Worm (Caenorhabditis elegans) whole organism, L2 larva: ENCODE data around the gene stg-2.

Experiments
- ZK546.5 ChIP-seq: sonication (generic microtip); optimal IDR thresholded peaks from 2 replicates; lab custom pipeline; 2017; ENCODE audit warnings: missing biosample characterization, missing genetic modification characterization
- aly-2 ChIP-seq: fragments of 150-350 bp; optimal IDR thresholded peaks from 2 replicates; lab custom pipeline; 2014; ENCODE audit warnings: missing biosample characterization, missing genetic modification characterization
- blmp-1 ChIP-seq: sonication (generic microtip); optimal IDR thresholded peaks from 2 replicates; lab custom pipeline; 2017; ENCODE audit warnings: missing genetic modification characterization, mild to moderate bottlenecking, missing compliant biosample characterization, antibody characterized with exemption, moderate library complexity; ENCODE audit not compliant: insufficient read depth
- ceh-16 ChIP-seq: fragments of 150-350 bp; optimal IDR thresholded peaks from 2 replicates; lab custom pipeline; 2014; ENCODE audit warnings: missing biosample characterization, missing genetic modification characterization
- ceh-82 ChIP-seq: fragments of 150-350 bp; optimal IDR thresholded peaks from 2 replicates; lab custom pipeline; 2014; ENCODE audit warnings: missing biosample characterization, missing genetic modification characterization
- crh-2 ChIP-seq: sonication (generic microtip); optimal IDR thresholded peaks from 2 replicates; lab custom pipeline; 2017; ENCODE audit warnings: missing biosample characterization, missing genetic modification characterization
- dmd-4 ChIP-seq: sonication (generic microtip); optimal IDR thresholded peaks from 2 replicates; lab custom pipeline; 2017; ENCODE audit warnings: missing biosample characterization, missing genetic modification characterization
- elt-1 ChIP-seq: fragments of 150-350 bp; optimal IDR thresholded peaks from 2 replicates; lab custom pipeline; 2014; ENCODE audit warnings: missing biosample characterization, missing genetic modification characterization
- elt-3 ChIP-seq: sonication (generic microtip); optimal IDR thresholded peaks from 2 replicates; lab custom pipeline; 2017; ENCODE audit warnings: missing biosample characterization, missing genetic modification characterization
- gmeb-1 ChIP-seq: fragments of 150-350 bp; optimal IDR thresholded peaks from 2 replicates; lab custom pipeline; 2014; ENCODE audit warnings: missing biosample characterization, missing genetic modification characterization
- lin-13 ChIP-seq: fragments of 150-350 bp; optimal IDR thresholded peaks from 2 replicates; lab custom pipeline; 2014; ENCODE audit warnings: missing biosample characterization, missing genetic modification reagents, missing genetic modification characterization
- lsy-2 ChIP-seq, 2 experiments: fragments of 150-350 bp in 1 of 2; sonication (generic microtip) in 1 of 2; optimal IDR thresholded peaks; 2 replicates each; lab custom pipeline; 2014 to 2017; ENCODE audit warnings: missing biosample characterization in 2 of 2, missing genetic modification characterization in 2 of 2
- mbf-1 ChIP-seq: sonication (generic microtip); optimal IDR thresholded peaks from 2 replicates; lab custom pipeline; 2017; ENCODE audit warnings: missing biosample characterization, missing genetic modification characterization
- nhr-129 ChIP-seq: fragments of 150-350 bp; optimal IDR thresholded peaks from 2 replicates; lab custom pipeline; 2014; ENCODE audit warnings: missing biosample characterization, missing genetic modification characterization
- nhr-21 ChIP-seq: fragments of 150-350 bp; optimal IDR thresholded peaks from 2 replicates; lab custom pipeline; 2014; ENCODE audit warnings: missing biosample characterization, missing genetic modification characterization
- sma-3 ChIP-seq: sonication (generic microtip); optimal IDR thresholded peaks from 2 replicates; lab custom pipeline; 2016; ENCODE audit warnings: missing genetic modification reagents, missing genetic modification characterization, missing compliant biosample characterization
- unc-62 ChIP-seq: fragments of 150-350 bp; optimal IDR thresholded peaks from 2 replicates; lab custom pipeline; 2014; ENCODE audit warnings: missing biosample characterization, missing genetic modification reagents, missing genetic modification characterization
- zag-1 ChIP-seq: fragments of 150-350 bp; optimal IDR thresholded peaks from 2 replicates; lab custom pipeline; 2014; ENCODE audit warnings: missing biosample characterization, missing genetic modification characterization
- ztf-1 ChIP-seq: fragments of 200-800 bp; sonication (Bioruptor generic); conservative IDR thresholded peaks from 2 replicates; pipeline ENCODE4 v1.3.6; 2022; ENCODE audit warnings: missing genetic modification characterization, missing compliant biosample characterization
- ztf-11 ChIP-seq: sonication (generic microtip); optimal IDR thresholded peaks from 2 replicates; lab custom pipeline; 2017; ENCODE audit warnings: missing biosample characterization, missing genetic modification characterization
- ztf-4 ChIP-seq: fragments of 150-350 bp; optimal IDR thresholded peaks from 2 replicates; lab custom pipeline; 2014; ENCODE audit warnings: missing biosample characterization, missing genetic modification characterization

stg-2 gene

ce11 chrX:8598491-8598890 is 45.2 kb downstream of the stg-2 start:
- TF ChIP-seq unc-62 (GFP tag; lab: Kevin White, UChicago) (no peak), aly-2 (tag; lab: Kevin White, UChicago) (no peak), ceh-82 (tag; lab: Kevin White, UChicago) (no peak), sma-3 (GFP tag; lab: Kevin White, UChicago) (no peak), nhr-21 (tag; lab: Kevin White, UChicago) (no peak), zag-1 (tag; lab: Kevin White, UChicago) (no peak), ztf-4 (tag; lab: Kevin White, UChicago) (no peak), lsy-2 (tag; optimal IDR thresholded peaks at IDR 0.05; lab: Kevin White, UChicago) (no peak), elt-3 (tag; lab: Kevin White, UChicago) (no peak), elt-1 (tag; lab: Kevin White, UChicago) (no peak), dmd-4 (tag; lab: Kevin White, UChicago) (no peak)
- TF ChIP-seq, all 48 proteins: peak for 0

ce11 chrX:8597647-8598046 is 46.1 kb downstream of the stg-2 start, which contains the start of gene F18E9.7:
Gene F18E9.7 (minus strand): TSS chrX:8597747.
- no peak for TF ChIP-seq crh-2 (tag; lab: Kevin White, UChicago)
- TF ChIP-seq gmeb-1, result no peak
- no peak for TF ChIP-seq unc-62 (GFP tag; lab: Kevin White, UChicago)
- no peak for TF ChIP-seq dmd-4 (tag; lab: Kevin White, UChicago)
- no peak for TF ChIP-seq mbf-1 (tag; lab: Kevin White, UChicago)
- TF ChIP-seq lin-13 (GFP tag; lab: Kevin White, UChicago), result no peak
- TF ChIP-seq nhr-21 (tag; lab: Kevin White, UChicago), result no peak
- no peak for TF ChIP-seq zag-1 (tag; lab: Kevin White, UChicago)
- no peak for TF ChIP-seq blmp-1 (tag; lab: Kevin White, UChicago)
- no peak for TF ChIP-seq ztf-1

ce11 chrX:8592881-8593280 is 50.8 kb downstream of the stg-2 start, which contains the start of gene nlp-7:
Gene nlp-7 (plus strand): TSS chrX:8593181.
- TF ChIP-seq ztf-11 (tag; lab: Kevin White, UChicago), result no peak
- TF ChIP-seq nhr-129 (tag; lab: Kevin White, UChicago), result no peak
- TF ChIP-seq ceh-16 (tag; lab: Kevin White, UChicago), result no peak
- TF ChIP-seq ZK546.5, result no peak
